Worm (Caenorhabditis elegans): ENCODE measurements around the gene usp-33.

usp-33 gene

DNA sequence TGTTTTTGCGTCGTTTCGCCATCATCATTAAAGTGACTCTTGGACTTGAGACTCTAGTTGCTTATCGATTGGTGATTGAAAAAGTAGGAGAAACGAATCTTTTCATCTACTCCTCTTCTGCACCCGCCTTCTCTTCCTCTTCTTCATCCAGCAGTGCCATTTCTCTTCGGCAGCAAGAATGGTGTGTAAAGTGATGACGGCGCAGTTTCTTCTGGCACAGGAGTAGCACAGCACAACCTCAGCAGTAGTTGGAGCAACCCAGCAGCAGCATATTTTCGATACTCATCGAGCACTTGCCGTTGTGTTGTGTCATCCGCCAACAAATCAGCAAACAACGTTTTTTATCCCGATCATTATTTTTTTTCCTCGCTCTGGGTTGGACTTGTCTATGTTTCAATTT is 15.7 kb upstream of the usp-33 start:
- TF ChIP-seq unc-62 (GFP tag; optimal IDR thresholded peaks at IDR 0.05), result no peak

- no peak for TF ChIP-seq unc-62 (GFP tag; optimal IDR thresholded peaks at IDR 0.05)
These were observed 14.2 kb upstream of the usp-33 start, which contains the start of gene K09A9.6 for ce11 chrX:15576942-15577341. TSS of gene K09A9.6 (plus strand) at chrX:15577242.

DNA sequence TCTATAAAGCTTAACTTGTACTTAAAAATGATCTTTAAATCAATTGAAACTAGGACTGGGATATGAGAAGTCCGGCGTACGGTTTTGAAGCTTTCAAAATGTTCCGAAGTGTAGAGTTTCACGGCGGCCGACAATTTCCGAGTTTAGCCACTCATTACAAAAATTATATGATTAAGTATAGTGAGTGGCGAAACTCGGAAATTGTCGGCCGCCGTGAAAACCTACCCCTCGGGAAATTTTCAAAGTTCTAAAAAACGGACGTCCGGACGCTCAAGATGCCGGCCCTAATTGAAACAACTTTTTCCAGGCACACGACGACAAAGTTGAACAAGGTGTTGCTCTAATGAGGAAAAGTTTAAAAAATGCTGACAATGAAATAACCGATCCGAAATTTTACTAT is 6.0 kb upstream of the usp-33 start:
- no peak for TF ChIP-seq unc-62 (GFP tag; optimal IDR thresholded peaks at IDR 0.05)

DNA sequence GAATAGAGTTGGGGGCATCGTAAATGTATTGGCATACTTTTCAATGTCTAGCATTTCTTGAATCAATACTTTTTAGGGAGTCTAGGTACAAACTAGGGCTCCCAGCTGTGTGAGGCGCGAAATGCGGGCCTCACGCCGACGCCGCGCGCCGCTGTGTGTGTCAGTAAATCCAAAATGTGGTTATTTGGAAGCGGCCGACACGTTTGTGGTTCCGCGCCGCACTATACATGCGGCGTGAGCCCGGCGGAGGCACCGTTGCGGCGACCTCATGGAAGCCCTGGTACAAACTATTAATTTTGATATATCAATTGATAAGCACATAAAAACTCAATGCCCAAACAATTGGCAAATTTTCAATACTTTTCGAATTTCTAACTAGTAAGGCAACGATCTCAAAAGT is 5.0 kb upstream of the usp-33 start:
- no peak for TF ChIP-seq unc-62 (GFP tag; optimal IDR thresholded peaks at IDR 0.05)

ce11 chrX:15590347-15590928 is 730 bp upstream of the usp-33 start, which contains the start of gene gas-1:
TSS of gene gas-1 (minus strand) at chrX:15590397.
- TF ChIP-seq unc-62 (GFP tag; optimal IDR thresholded peaks at IDR 0.05), result no peak

DNA sequence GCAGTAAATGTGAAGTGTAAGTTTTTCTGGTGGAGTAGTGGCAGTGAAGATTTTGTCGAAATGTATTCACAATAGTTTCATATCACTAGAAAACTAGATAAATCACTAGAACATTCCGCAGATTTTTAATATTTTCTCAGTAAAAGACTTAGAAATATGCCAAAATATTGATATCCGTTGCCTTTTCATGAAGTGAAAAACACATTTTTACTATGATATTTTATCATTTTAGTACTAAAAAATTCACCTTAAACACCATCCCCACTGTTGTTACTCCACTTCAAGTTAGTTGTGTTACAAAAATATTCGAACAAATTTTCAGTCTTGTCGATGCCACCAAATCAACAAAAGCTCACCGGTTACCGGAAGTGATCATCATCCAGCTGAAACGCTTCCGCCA is 2.2 kb downstream of the usp-33 start:
- TF ChIP-seq unc-62 (GFP tag; optimal IDR thresholded peaks at IDR 0.05), result no peak

- TF ChIP-seq unc-62 (GFP tag; optimal IDR thresholded peaks at IDR 0.05), result no peak
These were observed 2.9 kb downstream of the usp-33 start for ce11 chrX:15594019-15594418.

ce11 chrX:15597077-15597476 is 5.9 kb downstream of the usp-33 start, which contains the start of gene K09A9.8:
TSS of gene K09A9.8 (minus strand) at chrX:15597177.
- no peak for TF ChIP-seq unc-62 (GFP tag; optimal IDR thresholded peaks at IDR 0.05)

- TF ChIP-seq unc-62 (GFP tag; optimal IDR thresholded peaks at IDR 0.05), result no peak
These were observed 7.7 kb downstream of the usp-33 start for ce11 chrX:15598661-15599384.

DNA sequence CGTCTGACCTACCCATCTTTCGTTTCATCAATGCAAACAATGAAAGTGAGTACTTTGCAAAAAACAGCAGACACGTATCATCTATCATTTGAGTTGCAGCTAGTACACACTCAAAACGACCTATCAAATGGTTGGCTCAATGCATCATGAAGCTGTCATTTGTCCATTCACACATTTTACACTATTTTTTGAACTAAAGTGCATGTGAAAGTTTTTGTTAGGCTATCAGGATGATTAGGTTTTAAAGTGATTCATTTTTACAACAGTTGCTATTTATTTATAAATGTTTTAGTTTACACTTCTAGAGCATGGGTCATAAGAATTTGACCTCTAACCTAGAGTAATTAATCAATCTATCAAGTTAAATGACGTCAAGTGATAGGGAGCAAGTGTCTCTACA is 8.8 kb downstream of the usp-33 start:
- no peak for TF ChIP-seq unc-62 (GFP tag; optimal IDR thresholded peaks at IDR 0.05)

ce11 chrX:15600512-15601117 is 9.4 kb downstream of the usp-33 start, which contains the start of gene ent-2:
TSS of gene ent-2 (plus strand) at chrX:15601067.
- no peak for TF ChIP-seq unc-62 (GFP tag; optimal IDR thresholded peaks at IDR 0.05)

- TF ChIP-seq unc-62 (GFP tag; optimal IDR thresholded peaks at IDR 0.05), result no peak
These were observed 13.1 kb downstream of the usp-33 start for ce11 chrX:15604236-15604635.

DNA sequence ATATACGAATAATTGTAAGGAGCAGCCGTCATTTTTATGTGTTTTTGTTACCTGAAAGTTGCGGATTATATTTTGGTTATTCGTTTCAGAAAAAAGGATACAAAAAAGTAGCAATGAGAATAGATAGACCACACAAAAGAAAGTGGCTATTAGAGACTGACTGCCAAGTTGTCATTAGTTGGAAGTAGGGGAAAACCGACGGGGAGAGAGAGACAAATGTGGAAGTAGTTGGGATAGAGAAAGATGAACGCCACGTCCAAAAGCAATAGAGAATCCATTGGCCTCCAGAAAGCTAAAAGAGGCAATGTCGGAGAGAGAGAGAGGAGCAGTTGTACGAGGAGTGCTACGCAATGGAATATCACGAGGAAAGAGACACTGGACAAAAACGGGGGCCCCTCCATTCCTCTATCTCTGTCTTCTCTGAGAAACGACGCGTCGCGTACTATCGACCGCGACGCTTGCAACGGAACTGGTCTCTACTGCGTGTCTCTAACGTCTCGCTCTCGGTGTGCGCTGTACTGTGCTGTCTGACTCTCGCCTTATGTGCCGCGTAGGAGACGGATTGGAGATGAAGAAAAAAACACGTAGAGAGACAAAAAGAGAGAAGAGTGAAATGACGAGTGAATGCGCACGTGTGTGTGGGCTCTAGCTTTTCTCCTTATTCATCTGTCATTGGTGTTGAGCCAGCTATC is 15.6 kb downstream of the usp-33 start, which contains the start of gene rab-14:
Gene rab-14 (minus strand): TSS at position 51 of the 692 bp plus-strand sequence.
- no peak for TF ChIP-seq unc-62 (GFP tag; optimal IDR thresholded peaks at IDR 0.05)

DNA sequence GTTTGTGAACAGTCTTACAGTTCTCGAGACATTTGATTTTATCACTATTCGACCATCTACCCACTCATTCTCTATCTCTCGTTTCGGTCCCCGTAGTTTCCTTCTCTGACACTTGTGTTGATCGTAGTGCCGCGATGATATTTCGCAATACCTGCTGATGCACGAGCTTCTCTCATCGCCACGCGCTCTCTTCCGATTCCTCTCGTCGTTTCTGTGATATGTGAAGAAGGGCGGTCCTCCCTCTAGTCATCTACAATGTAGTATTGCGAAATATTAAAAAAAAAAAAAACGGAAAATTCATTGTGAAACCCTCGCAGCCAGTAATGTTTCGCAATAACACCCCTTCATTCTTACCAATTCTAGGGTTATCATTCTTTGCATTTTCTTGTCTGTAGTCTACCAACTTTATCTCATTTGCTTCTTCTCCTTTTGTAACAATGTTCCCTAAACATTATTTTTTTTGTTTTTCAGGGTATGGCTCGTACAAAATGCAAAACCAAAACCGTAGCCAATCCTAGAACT is 16.4 kb downstream of the usp-33 start, which contains the start of gene nipi-3:
Gene nipi-3 (plus strand): TSS at position 472 of the 522 bp plus-strand sequence.
- no peak for TF ChIP-seq unc-62 (GFP tag; optimal IDR thresholded peaks at IDR 0.05)

ce11 chrX:15608593-15608992 is 17.4 kb downstream of the usp-33 start:
- TF ChIP-seq unc-62 (GFP tag; optimal IDR thresholded peaks at IDR 0.05), result no peak

DNA sequence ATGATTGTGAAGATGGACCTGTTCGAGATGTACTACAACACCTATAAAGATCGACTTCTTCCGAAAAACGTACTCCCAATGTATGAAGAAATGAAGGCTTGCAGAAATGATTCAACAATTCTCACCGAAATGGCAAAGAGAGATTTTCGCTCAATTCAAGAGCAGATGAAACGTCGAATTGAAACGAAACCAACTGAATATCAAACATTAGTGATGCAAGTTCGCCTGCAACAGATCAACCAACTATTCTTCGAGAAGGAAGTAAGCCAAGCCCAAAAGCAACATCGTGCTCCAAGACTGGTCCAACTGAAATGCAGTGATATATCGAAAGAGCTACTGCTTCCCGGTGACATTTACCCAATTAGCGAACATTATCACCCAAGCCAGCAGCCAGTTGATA is 18.5 kb downstream of the usp-33 start:
- no peak for TF ChIP-seq unc-62 (GFP tag; optimal IDR thresholded peaks at IDR 0.05)

Data from whole organism, dauer.